Worm (Caenorhabditis elegans): ENCODE results near the gene srd-13.

srd-13 gene

DNA sequence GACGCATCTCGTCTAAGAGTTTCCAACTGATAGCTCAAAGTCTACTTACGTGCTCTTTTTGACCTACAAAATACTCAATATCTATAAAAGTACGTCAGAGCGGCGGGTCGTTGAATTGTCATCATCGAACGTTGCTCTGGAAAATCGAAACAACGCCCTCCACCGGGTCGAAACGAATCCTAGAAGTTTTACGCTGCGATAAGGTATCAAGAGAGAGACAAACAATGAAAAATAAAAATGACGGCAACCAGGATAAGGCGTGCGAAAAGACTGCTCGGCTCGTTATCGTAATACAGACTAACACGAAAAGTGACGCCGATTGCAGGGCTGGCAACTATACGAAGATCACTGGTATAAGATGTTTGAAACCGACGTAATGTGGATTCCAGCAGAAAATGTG, 18.8 kb upstream of the srd-13 start:
- no peak for TF ChIP-seq flt-1 (GFP tag; IDR thresholded peaks at IDR 0.05)
- no peak for TF ChIP-seq klf-2 (GFP tag; conservative IDR thresholded peaks at IDR 0.05)
- TF ChIP-seq ztf-29 (GFP tag; IDR thresholded peaks at IDR 0.05): no peak
- no peak for TF ChIP-seq tab-1 (GFP tag; IDR thresholded peaks at IDR 0.05)
- TF ChIP-seq ref-1 (GFP tag; conservative IDR thresholded peaks at IDR 0.05): no peak
- no peak for TF ChIP-seq T22C8.4 (GFP tag; IDR thresholded peaks at IDR 0.05)
- no peak for TF ChIP-seq ztf-23 (GFP tag; IDR thresholded peaks at IDR 0.05)
- TF ChIP-seq cog-1 (tag; optimal IDR thresholded peaks at IDR 0.05): no peak
- TF ChIP-seq med-1 (GFP tag; optimal IDR thresholded peaks at IDR 0.05; ENCODE audit: insufficient read depth): no peak

DNA sequence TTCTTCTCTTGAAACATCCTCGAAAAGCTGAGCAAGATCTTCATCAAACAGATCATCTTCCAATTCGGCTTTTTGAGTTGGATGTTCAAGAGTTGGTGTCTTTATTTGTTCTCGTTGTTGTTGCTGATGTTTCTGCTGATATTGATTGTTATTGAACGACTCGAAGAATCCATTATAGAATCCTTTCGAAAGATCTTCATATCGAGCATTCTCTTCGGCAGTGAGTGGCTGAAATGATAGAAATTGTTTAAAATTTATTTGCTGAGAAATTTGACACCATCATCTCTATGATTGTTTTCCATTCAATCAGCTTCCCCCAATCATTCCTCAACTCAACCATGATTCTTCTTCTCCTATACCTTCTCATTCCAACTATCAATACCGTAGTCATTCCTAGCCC, 18.2 kb upstream of the srd-13 start, which contains the start of gene clec-178:
clec-178 (plus strand) TSS at position 301 of the 400 bp plus-strand sequence.
- TF ChIP-seq ztf-29 (GFP tag; IDR thresholded peaks at IDR 0.05): no peak
- TF ChIP-seq T22C8.4 (GFP tag; IDR thresholded peaks at IDR 0.05): no peak
- TF ChIP-seq ref-1 (GFP tag; conservative IDR thresholded peaks at IDR 0.05): no peak
- no peak for TF ChIP-seq tab-1 (GFP tag; IDR thresholded peaks at IDR 0.05)
- TF ChIP-seq klf-2 (GFP tag; conservative IDR thresholded peaks at IDR 0.05): no peak
- no peak for TF ChIP-seq med-1 (GFP tag; optimal IDR thresholded peaks at IDR 0.05; ENCODE audit: insufficient read depth)
- TF ChIP-seq ztf-23 (GFP tag; IDR thresholded peaks at IDR 0.05): no peak
- no peak for TF ChIP-seq cog-1 (tag; optimal IDR thresholded peaks at IDR 0.05)

DNA sequence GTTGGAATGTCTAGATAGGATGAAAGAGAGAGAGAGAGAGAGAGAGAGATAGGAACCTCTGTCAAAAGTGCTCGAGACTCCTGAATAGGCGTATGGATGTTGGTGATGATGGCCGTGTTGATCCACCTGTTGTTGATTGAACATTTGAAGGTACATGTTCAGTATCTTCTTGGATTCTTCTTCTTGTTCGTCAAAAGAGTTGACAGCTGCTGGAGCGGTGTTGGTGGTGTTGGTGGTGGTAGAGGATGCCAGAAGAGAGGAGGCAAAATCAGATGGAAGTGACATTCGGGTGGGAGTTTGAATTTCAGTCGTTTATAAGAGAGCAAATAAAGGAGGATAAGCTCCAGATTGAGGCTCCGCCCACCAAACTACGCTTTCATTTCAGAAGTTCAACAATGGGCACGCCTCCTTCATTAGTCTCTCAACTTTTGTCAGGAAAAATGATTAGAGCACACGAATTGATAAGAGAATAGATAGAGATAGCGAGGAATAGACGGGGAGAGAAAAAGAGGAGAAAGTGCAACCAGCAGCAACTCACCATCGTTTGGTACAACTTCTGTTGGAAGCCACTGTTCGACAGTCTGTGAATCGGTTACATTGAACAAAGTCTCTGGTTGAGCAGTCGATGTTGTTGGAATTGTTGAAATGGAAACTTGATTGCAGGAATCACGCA, 17.5 kb upstream of the srd-13 start:
- TF ChIP-seq cog-1 (tag; optimal IDR thresholded peaks at IDR 0.05) (no peak), ref-1 (GFP tag; conservative IDR thresholded peaks at IDR 0.05) (no peak), med-1 (GFP tag; optimal IDR thresholded peaks at IDR 0.05; ENCODE audit: insufficient read depth) (no peak), tab-1 (GFP tag; IDR thresholded peaks at IDR 0.05) (no peak), ztf-29 (GFP tag; IDR thresholded peaks at IDR 0.05) (no peak), ztf-23 (GFP tag; IDR thresholded peaks at IDR 0.05) (no peak), T22C8.4 (GFP tag; IDR thresholded peaks at IDR 0.05) (no peak), flt-1 (GFP tag; IDR thresholded peaks at IDR 0.05) (no peak)

DNA sequence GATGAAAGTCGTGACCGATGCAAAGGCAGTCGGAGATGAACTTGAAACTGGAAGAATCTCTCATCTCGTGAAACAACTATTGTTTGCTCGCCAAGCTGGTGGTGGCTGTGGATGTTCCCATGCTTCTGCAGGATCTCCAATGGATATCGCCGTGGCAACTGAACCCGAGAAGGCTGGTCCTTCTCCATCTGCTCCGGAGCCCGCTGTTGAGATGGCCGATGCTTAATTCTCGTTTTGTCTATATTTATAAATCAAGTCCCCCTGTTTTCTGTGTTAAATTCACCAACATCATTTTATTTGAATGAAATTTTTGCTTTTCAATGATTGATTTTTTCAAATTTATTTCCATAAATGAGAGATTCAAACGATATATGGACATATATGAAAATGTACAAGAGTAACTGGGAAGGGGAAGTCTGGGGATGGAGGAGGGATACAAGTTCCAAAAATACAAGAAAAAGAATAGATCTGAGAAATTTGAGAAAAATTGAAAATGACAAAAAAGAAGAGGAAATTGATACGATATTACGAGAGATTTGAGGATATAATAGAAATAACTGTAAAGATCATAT, 15.4 kb upstream of the srd-13 start:
- TF ChIP-seq ztf-29 (GFP tag; IDR thresholded peaks at IDR 0.05): no peak
- TF ChIP-seq tab-1 (GFP tag; IDR thresholded peaks at IDR 0.05): no peak
- TF ChIP-seq ztf-23 (GFP tag; IDR thresholded peaks at IDR 0.05): no peak
- TF ChIP-seq flt-1 (GFP tag; IDR thresholded peaks at IDR 0.05): no peak
- TF ChIP-seq klf-2 (GFP tag; conservative IDR thresholded peaks at IDR 0.05): no peak
- no peak for TF ChIP-seq ref-1 (GFP tag; conservative IDR thresholded peaks at IDR 0.05)
- no peak for TF ChIP-seq med-1 (GFP tag; optimal IDR thresholded peaks at IDR 0.05; ENCODE audit: insufficient read depth)
- no peak for TF ChIP-seq T22C8.4 (GFP tag; IDR thresholded peaks at IDR 0.05)
- TF ChIP-seq cog-1 (tag; optimal IDR thresholded peaks at IDR 0.05): no peak

DNA sequence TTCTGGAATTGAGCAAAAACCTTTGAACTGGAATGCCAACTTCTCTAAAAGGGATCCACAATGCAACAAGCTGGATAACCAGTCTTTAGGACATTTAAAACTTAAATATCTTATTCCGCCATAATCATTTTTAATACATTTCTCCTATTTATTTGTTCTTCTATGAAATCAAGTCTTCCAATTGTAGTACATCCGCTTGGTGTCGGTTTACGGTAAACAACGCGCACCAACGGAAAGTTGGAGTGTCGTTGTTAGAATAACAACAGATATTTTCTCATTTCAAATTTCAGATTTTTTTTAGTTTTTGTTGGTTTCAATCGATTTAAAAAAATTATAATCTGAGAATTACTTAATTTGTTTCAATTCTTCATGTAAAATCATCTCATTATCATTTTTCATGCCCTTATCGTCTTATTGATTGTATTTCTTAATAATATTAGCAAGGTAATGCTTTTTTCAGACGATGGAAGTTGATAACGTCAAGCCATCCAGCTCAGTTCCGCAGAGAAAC, 13.7 kb upstream of the srd-13 start, which contains the start of gene csn-5:
csn-5 (plus strand) TSS at position 461 of the 511 bp plus-strand sequence.
- no peak for TF ChIP-seq med-1 (GFP tag; optimal IDR thresholded peaks at IDR 0.05; ENCODE audit: insufficient read depth)
- TF ChIP-seq tab-1 (GFP tag; IDR thresholded peaks at IDR 0.05): no peak
- TF ChIP-seq ref-1 (GFP tag; conservative IDR thresholded peaks at IDR 0.05): no peak
- TF ChIP-seq cog-1 (tag; optimal IDR thresholded peaks at IDR 0.05): no peak
- no peak for TF ChIP-seq ztf-23 (GFP tag; IDR thresholded peaks at IDR 0.05)
- TF ChIP-seq T22C8.4 (GFP tag; IDR thresholded peaks at IDR 0.05): no peak
- no peak for TF ChIP-seq ztf-29 (GFP tag; IDR thresholded peaks at IDR 0.05)
- no peak for TF ChIP-seq flt-1 (GFP tag; IDR thresholded peaks at IDR 0.05)
- TF ChIP-seq klf-2 (GFP tag; conservative IDR thresholded peaks at IDR 0.05): no peak

DNA sequence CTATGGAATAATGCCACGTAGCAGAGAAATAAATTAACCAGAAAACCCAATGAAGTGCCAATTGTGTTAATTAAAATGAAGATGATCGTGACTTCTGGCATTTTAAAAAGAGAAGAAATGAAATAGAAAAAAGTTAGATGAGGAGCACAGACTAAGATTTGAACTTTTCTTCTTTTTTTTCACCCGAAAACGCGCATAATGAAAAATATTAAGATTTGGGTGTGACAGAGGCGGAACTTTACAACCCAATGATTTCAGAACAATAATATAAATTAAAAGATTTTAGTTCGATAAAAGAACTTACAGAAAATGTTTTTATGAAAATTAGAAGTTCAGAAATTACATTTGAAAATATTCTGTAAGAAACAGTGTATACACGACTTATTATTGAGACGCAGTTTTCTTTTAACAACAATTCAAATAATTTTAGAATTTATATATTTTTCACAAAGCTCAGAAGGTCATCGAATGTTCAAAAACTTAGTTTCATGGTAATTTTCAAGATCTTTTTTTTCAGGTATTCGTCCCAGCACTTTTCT, 10.1 kb upstream of the srd-13 start, which contains the start of the genes srd-8 and B0547.2:
srd-8 (minus strand) TSS at position 101 of the 539 bp plus-strand sequence.
B0547.2 (plus strand) TSS at position 489 of the 539 bp plus-strand sequence.
- TF ChIP-seq tab-1 (GFP tag; IDR thresholded peaks at IDR 0.05) (no peak), klf-2 (GFP tag; conservative IDR thresholded peaks at IDR 0.05) (no peak), flt-1 (GFP tag; IDR thresholded peaks at IDR 0.05) (no peak), ztf-23 (GFP tag; IDR thresholded peaks at IDR 0.05) (no peak), T22C8.4 (GFP tag; IDR thresholded peaks at IDR 0.05) (no peak)

DNA sequence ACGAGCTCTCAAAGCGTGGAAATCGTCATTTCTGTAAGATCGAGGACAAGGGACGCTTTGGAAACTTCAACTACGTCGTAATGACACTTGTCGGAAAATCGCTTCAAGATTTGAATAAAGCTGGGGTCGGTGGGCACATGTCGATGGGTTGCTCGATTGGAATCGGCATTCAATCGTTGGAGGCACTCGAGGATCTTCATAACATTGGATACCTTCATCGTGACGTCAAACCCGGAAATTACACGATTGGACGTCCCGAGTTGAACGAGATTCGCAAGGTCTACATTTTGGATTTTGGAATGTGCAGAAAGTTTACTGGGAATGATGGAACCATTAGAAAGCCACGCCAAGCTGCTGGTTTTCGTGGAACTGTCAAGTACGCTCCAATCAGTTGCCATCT, 2.9 kb downstream of the srd-13 start:
- no peak for TF ChIP-seq klf-2 (GFP tag; conservative IDR thresholded peaks at IDR 0.05)
- no peak for TF ChIP-seq med-1 (GFP tag; optimal IDR thresholded peaks at IDR 0.05; ENCODE audit: insufficient read depth)
- TF ChIP-seq T22C8.4 (GFP tag; IDR thresholded peaks at IDR 0.05): no peak
- TF ChIP-seq tab-1 (GFP tag; IDR thresholded peaks at IDR 0.05): no peak
- TF ChIP-seq flt-1 (GFP tag; IDR thresholded peaks at IDR 0.05): no peak
- no peak for TF ChIP-seq ref-1 (GFP tag; conservative IDR thresholded peaks at IDR 0.05)
- no peak for TF ChIP-seq ztf-23 (GFP tag; IDR thresholded peaks at IDR 0.05)
- TF ChIP-seq ztf-29 (GFP tag; IDR thresholded peaks at IDR 0.05): no peak
- TF ChIP-seq cog-1 (tag; optimal IDR thresholded peaks at IDR 0.05): no peak

DNA sequence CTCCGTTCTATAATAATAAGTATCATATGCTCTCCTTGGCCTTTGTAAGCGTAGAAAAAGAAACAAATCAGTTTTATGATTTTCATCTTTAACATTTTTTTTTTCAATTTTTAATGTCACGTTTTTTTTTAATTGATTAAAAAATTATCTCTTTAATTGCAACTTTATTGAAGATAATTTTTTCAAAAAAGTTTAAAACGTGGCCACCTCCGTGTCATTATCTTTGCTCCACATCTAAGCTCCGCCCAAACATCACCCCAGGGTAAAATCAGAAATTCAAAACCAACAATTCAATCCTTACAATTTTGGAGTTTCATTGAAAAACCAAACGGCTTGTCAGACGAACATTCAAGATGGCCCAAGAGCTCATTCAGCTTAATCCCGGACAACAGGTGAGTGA, 3.8 kb downstream of the srd-13 start, which contains the start of gene ttbk-8.2:
ttbk-8.2 (plus strand) TSS at position 301 of the 400 bp plus-strand sequence.
- TF ChIP-seq med-1 (GFP tag; optimal IDR thresholded peaks at IDR 0.05; ENCODE audit: insufficient read depth) (no peak), klf-2 (GFP tag; conservative IDR thresholded peaks at IDR 0.05) (no peak), ref-1 (GFP tag; conservative IDR thresholded peaks at IDR 0.05) (no peak), T22C8.4 (GFP tag; IDR thresholded peaks at IDR 0.05) (no peak), tab-1 (GFP tag; IDR thresholded peaks at IDR 0.05) (no peak), ztf-23 (GFP tag; IDR thresholded peaks at IDR 0.05) (no peak), ztf-29 (GFP tag; IDR thresholded peaks at IDR 0.05) (no peak), flt-1 (GFP tag; IDR thresholded peaks at IDR 0.05) (no peak), cog-1 (tag; optimal IDR thresholded peaks at IDR 0.05) (no peak)

DNA sequence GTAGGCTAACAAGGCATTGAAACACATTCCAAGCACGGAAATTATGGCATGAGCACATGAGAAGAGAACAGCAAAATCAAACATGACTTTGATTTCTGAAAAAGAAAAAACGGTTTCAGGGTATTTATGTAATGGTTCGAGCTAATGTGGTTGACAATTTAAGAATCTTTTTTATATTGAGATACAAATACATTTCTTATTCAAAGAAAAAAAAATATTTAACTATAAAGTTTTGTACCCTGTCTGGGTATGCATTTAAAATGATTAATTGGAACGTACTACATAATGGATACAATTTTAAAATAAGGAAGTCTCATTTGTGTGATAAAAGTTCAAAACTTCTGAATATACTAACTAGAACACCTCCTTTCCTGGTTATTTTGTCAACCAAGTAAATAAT, 5.3 kb downstream of the srd-13 start, which contains the start of gene srd-12:
srd-12 (minus strand) TSS at position 101 of the 400 bp plus-strand sequence.
- TF ChIP-seq med-1 (GFP tag; optimal IDR thresholded peaks at IDR 0.05; ENCODE audit: insufficient read depth) (no peak), klf-2 (GFP tag; conservative IDR thresholded peaks at IDR 0.05) (no peak), ztf-23 (GFP tag; IDR thresholded peaks at IDR 0.05) (no peak), T22C8.4 (GFP tag; IDR thresholded peaks at IDR 0.05) (no peak), ref-1 (GFP tag; conservative IDR thresholded peaks at IDR 0.05) (no peak), tab-1 (GFP tag; IDR thresholded peaks at IDR 0.05) (no peak), ztf-29 (GFP tag; IDR thresholded peaks at IDR 0.05) (no peak), flt-1 (GFP tag; IDR thresholded peaks at IDR 0.05) (no peak), cog-1 (tag; optimal IDR thresholded peaks at IDR 0.05) (no peak)
